Worm (Caenorhabditis elegans): ENCODE data around the gene cyn-3.

Gene cyn-3

ce11 chrV:15190903-15191302 lies 1.2 kb downstream of the cyn-3 start, which contains the start of gene Y75B12B.11 (continued):
- peak; percentile 93 for TF ChIP-seq fkh-3 (tag; optimal IDR thresholded peaks at IDR 0.05)
- peak; percentile 40 for TF ChIP-seq akir-1 (GFP tag; optimal IDR thresholded peaks at IDR 0.05)
- peak; percentile 67; the same call in 1 of the 2 replicates for TF ChIP-seq cebp-1 (GFP tag; IDR thresholded peaks at IDR 0.05)
- peak; percentile 88 for TF ChIP-seq cebp-1 (tag; optimal IDR thresholded peaks at IDR 0.05)
- TF ChIP-seq hrde-1 (tag; optimal IDR thresholded peaks at IDR 0.05; ENCODE audit: borderline replicate concordance): peak; percentile 97
- peak; percentile 93 for TF ChIP-seq hmg-20 (GFP tag; IDR thresholded peaks at IDR 0.05)
- TF ChIP-seq B0035.1 (tag; optimal IDR thresholded peaks at IDR 0.05): peak; percentile 88
- peak; percentile 97 for TF ChIP-seq rpc-1 (optimal IDR thresholded peaks at IDR 0.05)
- TF ChIP-seq rpc-1 (tag; optimal IDR thresholded peaks at IDR 0.05): peak; percentile 97
- TF ChIP-seq Y53F4B.3 (GFP tag; IDR thresholded peaks at IDR 0.05): peak; percentile 87
- TF ChIP-seq lin-54 (GFP tag; optimal IDR thresholded peaks at IDR 0.05): peak; percentile 93
- peak; percentile 95 for TF ChIP-seq rcor-1 (GFP tag; IDR thresholded peaks at IDR 0.05)
- no peak for TF ChIP-seq F55B11.4 (tag; optimal IDR thresholded peaks at IDR 0.05; ENCODE audit: borderline replicate concordance, insufficient read depth)
- TF ChIP-seq aptf-3 (GFP tag; IDR thresholded peaks at IDR 0.05): peak; percentile 96
- peak; percentile 96 for TF ChIP-seq egl-44 (GFP tag; IDR thresholded peaks at IDR 0.05)
- peak; percentile 72 for TF ChIP-seq dpff-1 (tag; optimal IDR thresholded peaks at IDR 0.05)
- peak; percentile 98 for TF ChIP-seq die-1 (tag; optimal IDR thresholded peaks at IDR 0.05)
- TF ChIP-seq pbrm-1 (GFP tag; IDR thresholded peaks at IDR 0.05): peak; percentile 93
- TF ChIP-seq hmg-1.2 (GFP tag; IDR thresholded peaks at IDR 0.05): peak; percentile 85
- peak; percentile 87 for TF ChIP-seq him-1 (tag; optimal IDR thresholded peaks at IDR 0.05)
- TF ChIP-seq nfyb-1 (GFP tag; IDR thresholded peaks at IDR 0.05): peak; percentile 97
- TF ChIP-seq egrh-3 (GFP tag; IDR thresholded peaks at IDR 0.05): peak; percentile 78
- peak; percentile 82 for TF ChIP-seq F22D6.2 (tag; optimal IDR thresholded peaks at IDR 0.05)
- TF ChIP-seq F57C9.4 (tag; optimal IDR thresholded peaks at IDR 0.05): peak; percentile 91
- peak; percentile 84 for TF ChIP-seq egl-18 (GFP tag; IDR thresholded peaks at IDR 0.05)
- peak; percentile 94; the same call in 1 of the 2 replicates for TF ChIP-seq bed-1 (GFP tag; IDR thresholded peaks at IDR 0.05)
- peak; percentile 92 for TF ChIP-seq F39B2.1 (GFP tag; IDR thresholded peaks at IDR 0.05)
- TF ChIP-seq let-607 (tag; optimal IDR thresholded peaks at IDR 0.05): peak; percentile 66 to 83
- TF ChIP-seq ztf-6 (GFP tag; IDR thresholded peaks at IDR 0.05): 0 out of 2 replicates have a peak, but pooled peaks have one; percentile 75
- peak; percentile 86 for TF ChIP-seq C17E4.6 (GFP tag; IDR thresholded peaks at IDR 0.05)
- peak; percentile 95 for TF ChIP-seq mes-4 (tag; optimal IDR thresholded peaks at IDR 0.05)
- TF ChIP-seq mxl-1 (tag; optimal IDR thresholded peaks at IDR 0.05): peak; percentile 96
- peak; percentile 31 for TF ChIP-seq ztf-22 (GFP tag; optimal IDR thresholded peaks at IDR 0.05)
- peak; percentile 85 for TF ChIP-seq snpc-3.4 (tag; optimal IDR thresholded peaks at IDR 0.05)
- peak; percentile 89 for TF ChIP-seq F23B12.7 (tag; optimal IDR thresholded peaks at IDR 0.05; ENCODE audit: insufficient read depth)
- TF ChIP-seq ceh-40 (GFP tag; IDR thresholded peaks at IDR 0.05): peak; percentile 94
- TF ChIP-seq somi-1 (GFP tag; optimal IDR thresholded peaks at IDR 0.05): peak; percentile 61
- TF ChIP-seq hsf-1 (GFP tag; IDR thresholded peaks at IDR 0.05): peak; percentile 95
- TF ChIP-seq athp-1 (tag; optimal IDR thresholded peaks at IDR 0.05): peak; percentile 98
- 0 out of 2 replicates have a peak, but pooled peaks have one; percentile 52 for TF ChIP-seq lag-1 (GFP tag; IDR thresholded peaks at IDR 0.05)
- peak; percentile 97 for TF ChIP-seq chd-7 (tag; optimal IDR thresholded peaks at IDR 0.05)
- peak; percentile 98 for TF ChIP-seq T26A5.8 (tag; optimal IDR thresholded peaks at IDR 0.05)
- peak; percentile 96 for TF ChIP-seq F49E8.2 (tag; optimal IDR thresholded peaks at IDR 0.05; ENCODE audit: insufficient read depth)
- peak; percentile 81 for TF ChIP-seq snpc-1.1 (tag; optimal IDR thresholded peaks at IDR 0.05; ENCODE audit: insufficient read depth)
- TF ChIP-seq rec-8 (tag; optimal IDR thresholded peaks at IDR 0.05): peak; percentile 94 to 96
- TF ChIP-seq C06A6.2 (GFP tag; conservative IDR thresholded peaks at IDR 0.05): peak; percentile 80
- no peak for TF ChIP-seq pha-4 (tag; optimal IDR thresholded peaks at IDR 0.05)
- peak; percentile 97 for TF ChIP-seq nhr-27 (tag; optimal IDR thresholded peaks at IDR 0.05)

Data from whole organism, young adult.